Fruit fly (Drosophila melanogaster) whole organism, larva: ENCODE measurements around the gene Art9.

Source experiments
- noc ChIP-seq: fragments of 200-800 bp; sonication (Bioruptor generic); optimal IDR thresholded peaks from 3 replicates; lab custom pipeline; 2019; ENCODE audit warnings: missing biosample characterization, mild to moderate bottlenecking, missing genetic modification characterization, moderate library complexity

The Art9 gene

DNA sequence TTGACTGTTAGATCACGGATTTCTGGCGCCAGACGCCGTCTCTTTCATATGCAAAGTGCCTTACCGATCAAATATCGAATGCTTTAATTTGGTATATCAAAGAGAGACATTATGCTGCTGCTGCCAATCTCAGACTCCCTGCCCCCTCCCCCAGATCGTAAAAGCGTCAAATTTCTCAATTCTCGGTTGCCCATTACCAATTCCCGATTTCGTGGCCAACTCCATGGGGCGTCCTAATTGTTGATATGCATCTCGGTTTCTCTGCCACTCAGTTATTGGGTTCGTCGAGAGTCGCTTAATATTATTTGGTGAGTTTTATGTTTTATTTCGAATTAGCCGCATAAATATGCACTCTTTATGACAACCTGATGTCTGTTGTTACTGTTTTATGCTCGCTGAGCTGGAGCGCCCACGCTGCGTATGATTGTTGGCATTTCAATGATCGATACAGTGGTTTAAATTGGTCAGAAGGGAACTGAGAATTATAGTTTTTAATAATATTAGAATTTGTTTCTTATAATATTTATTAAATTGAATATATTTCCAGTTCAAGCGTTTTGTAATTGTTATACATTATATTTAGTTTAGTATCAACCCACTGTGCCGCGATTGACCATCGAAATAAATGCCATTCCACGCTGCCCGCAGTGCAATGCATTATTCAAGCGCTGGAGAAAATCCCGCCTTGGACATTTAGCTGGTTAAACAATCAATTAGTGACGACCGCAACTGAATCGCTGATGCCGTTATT is 35.7 kb downstream of the Art9 start:
- TF ChIP-seq noc (tag; lab: Kevin White, UChicago) = no peak

- TF ChIP-seq noc (tag; lab: Kevin White, UChicago) = no peak
Measured at dm6 chr3R:13906759-13907158, 36.5 kb downstream of the Art9 start.

DNA sequence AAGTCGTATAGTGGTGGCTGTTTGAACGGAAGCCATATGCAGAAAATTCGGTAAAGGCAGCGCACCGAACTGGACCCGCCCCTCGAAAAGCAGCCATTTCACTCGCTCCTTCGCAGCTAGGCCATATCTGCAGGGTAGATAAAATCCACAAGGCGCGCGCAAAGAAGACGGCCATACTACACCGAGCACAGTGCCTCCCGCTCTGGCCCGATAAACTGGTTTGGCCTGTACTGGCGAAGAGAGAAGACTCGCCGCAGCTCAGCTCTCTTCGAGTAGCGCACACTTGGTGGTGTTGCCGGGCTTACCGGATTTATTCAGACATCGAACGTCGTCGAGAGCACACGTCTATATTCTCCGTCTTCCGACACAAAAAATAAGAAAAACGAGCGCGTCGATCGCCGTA is 41.7 kb downstream of the Art9 start, which contains the start of gene ems:
Gene ems (plus strand): TSS at position 311 of the 403 bp plus-strand sequence.
- no peak for TF ChIP-seq noc (tag; lab: Kevin White, UChicago)

- TF ChIP-seq noc (tag; lab: Kevin White, UChicago) = no peak
Measured at dm6 chr3R:13899727-13900209, 43.5 kb downstream of the Art9 start.

- no peak for TF ChIP-seq noc (tag; lab: Kevin White, UChicago)
Measured at dm6 chr3R:13896854-13897253, 46.4 kb downstream of the Art9 start.

dm6 chr3R:13895602-13896001 is 47.7 kb downstream of the Art9 start:
- no peak for TF ChIP-seq noc (tag; lab: Kevin White, UChicago)

- TF ChIP-seq noc (tag; lab: Kevin White, UChicago) = no peak
Measured at dm6 chr3R:13894756-13895155, 48.5 kb downstream of the Art9 start.

DNA sequence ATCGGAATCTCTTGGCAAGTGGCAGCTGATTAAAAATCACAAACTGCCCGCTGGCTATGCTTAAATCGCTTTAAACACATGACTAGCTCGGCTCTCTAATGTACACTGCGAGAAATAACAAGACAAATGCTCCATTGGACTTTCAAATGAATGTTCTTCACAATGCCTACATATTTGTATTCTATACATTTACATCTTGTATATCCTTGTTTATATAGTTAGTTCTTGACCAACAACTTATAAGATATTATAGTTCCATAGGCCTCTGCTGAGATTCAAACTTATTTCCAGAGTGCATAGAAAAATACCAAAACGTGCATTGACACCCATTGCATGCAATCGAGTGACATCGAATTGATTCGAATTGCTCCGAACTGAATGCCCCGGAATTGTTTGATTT is 50.4 kb downstream of the Art9 start:
- no peak for TF ChIP-seq noc (tag; lab: Kevin White, UChicago)
